Worm (Caenorhabditis elegans): Measurements from ENCODE around the gene eif-2A.

- TF ChIP-seq fkh-3 (tag; optimal IDR thresholded peaks at IDR 0.05): no peak
- no peak for TF ChIP-seq ztf-3 (GFP tag; optimal IDR thresholded peaks at IDR 0.05)
- TF ChIP-seq ztf-22 (GFP tag; optimal IDR thresholded peaks at IDR 0.05): no peak
- no peak for TF ChIP-seq athp-1 (tag; optimal IDR thresholded peaks at IDR 0.05)
Observed at ce11 chrII:10456979-10457378, 40.4 kb downstream of the eif-2A start, which contains the start of gene ZK673.11.
